Worm (Caenorhabditis elegans): Measurements from ENCODE around the gene sulp-4.

The sulp-4 gene

DNA sequence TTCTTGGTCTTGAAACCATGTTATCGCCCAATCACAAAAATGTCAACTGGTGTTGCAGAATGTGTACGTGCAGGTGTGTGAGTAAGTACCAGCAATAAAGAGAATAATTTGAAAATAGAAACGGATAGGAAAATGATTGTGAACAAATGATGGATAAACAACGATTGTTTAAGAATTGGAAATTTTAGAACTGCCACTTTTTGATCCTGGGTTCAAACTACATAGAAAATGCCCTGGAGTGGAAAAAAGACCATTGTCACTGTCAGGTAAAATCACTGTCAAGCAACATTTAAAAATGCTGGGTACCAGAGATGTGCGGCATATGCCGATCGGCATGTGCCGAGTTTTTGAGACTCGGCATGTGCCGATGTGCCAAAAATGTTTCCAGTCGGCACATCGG, 8.1 kb downstream of the sulp-4 start (continued):
- TF ChIP-seq nhr-76 (tag; optimal IDR thresholded peaks at IDR 0.05) (no peak), ztf-11 (tag; optimal IDR thresholded peaks at IDR 0.05) (no peak), vab-15 (tag; optimal IDR thresholded peaks at IDR 0.05) (no peak), unc-86 (tag; optimal IDR thresholded peaks at IDR 0.05) (no peak), nhr-85 (tag) (peak; percentile 69), ceh-90 (tag; optimal IDR thresholded peaks at IDR 0.05) (no peak), unc-130 (tag; optimal IDR thresholded peaks at IDR 0.05) (no peak), lin-35 (GFP tag; optimal IDR thresholded peaks at IDR 0.05) (peak in 1 of 2 experiments; percentile 6), C16A3.4 (tag; optimal IDR thresholded peaks at IDR 0.05) (no peak), hpl-2 (GFP tag; optimal IDR thresholded peaks at IDR 0.05) (no peak), isw-1 (GFP tag; IDR thresholded peaks at IDR 0.05) (no peak), skn-1 (tag; optimal IDR thresholded peaks at IDR 0.05) (no peak), blmp-1 (tag; optimal IDR thresholded peaks at IDR 0.05) (peak; percentile 8), nhr-237 (tag; optimal IDR thresholded peaks at IDR 0.05) (no peak), nhr-20 (tag; optimal IDR thresholded peaks at IDR 0.05) (peak; percentile 9), Y116A8C.19 (tag; optimal IDR thresholded peaks at IDR 0.05; ENCODE audit: borderline replicate concordance) (no peak), ceh-82 (tag; optimal IDR thresholded peaks at IDR 0.05) (no peak), nhr-19 (GFP tag; conservative IDR thresholded peaks at IDR 0.05) (peak; percentile 33; the same call in 1 of the 2 replicates), efl-3 (GFP tag; optimal IDR thresholded peaks at IDR 0.05) (no peak), jun-1 (tag; optimal IDR thresholded peaks at IDR 0.05) (no peak), ces-1 (GFP tag; optimal IDR thresholded peaks at IDR 0.05) (no peak), nhr-71 (tag; optimal IDR thresholded peaks at IDR 0.05) (peak; percentile 46), fos-1 (tag; optimal IDR thresholded peaks at IDR 0.05) (no peak), lin-13 (GFP tag; optimal IDR thresholded peaks at IDR 0.05) (no peak), snu-23 (GFP tag; optimal IDR thresholded peaks at IDR 0.05) (peak; percentile 35), sptf-1 (tag; optimal IDR thresholded peaks at IDR 0.05) (no peak), hlh-17 (GFP tag; optimal IDR thresholded peaks at IDR 0.05; ENCODE audit: borderline replicate concordance) (no peak), nhr-28 (tag; optimal IDR thresholded peaks at IDR 0.05) (no peak), mdl-1 (tag; optimal IDR thresholded peaks at IDR 0.05) (no peak), swsn-7 (tag; optimal IDR thresholded peaks at IDR 0.05) (no peak), sox-4 (tag; optimal IDR thresholded peaks at IDR 0.05) (no peak), ets-5 (GFP tag; IDR thresholded peaks at IDR 0.05) (no peak), lin-15B (tag; optimal IDR thresholded peaks at IDR 0.05) (no peak)

DNA sequence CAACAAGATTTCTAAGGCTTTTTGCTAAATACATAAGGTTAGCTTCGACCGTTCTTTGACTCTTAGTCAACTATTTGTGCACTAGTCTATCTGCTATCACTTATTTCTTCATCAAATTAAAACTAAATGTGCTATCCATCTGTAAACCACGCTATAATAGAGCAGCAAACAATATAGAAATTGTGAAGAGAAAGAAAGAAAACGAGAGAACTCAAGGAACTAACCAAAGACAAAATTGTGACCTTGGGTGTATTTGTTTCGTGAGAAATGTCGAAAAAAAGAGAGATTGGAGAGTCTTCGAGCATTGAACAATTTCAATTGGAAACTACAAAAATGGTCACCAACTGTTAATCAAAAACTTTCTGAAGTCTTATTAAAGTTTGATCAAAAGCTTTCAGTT, 9.9 kb downstream of the sulp-4 start:
- TF ChIP-seq xbp-1 (tag; optimal IDR thresholded peaks at IDR 0.05) = no peak
- TF ChIP-seq lir-3 (tag; optimal IDR thresholded peaks at IDR 0.05; ENCODE audit: poor library complexity) = no peak
- no peak for TF ChIP-seq alr-1 (tag; optimal IDR thresholded peaks at IDR 0.05; ENCODE audit: borderline replicate concordance)
- TF ChIP-seq elt-3 (tag; optimal IDR thresholded peaks at IDR 0.05) = no peak
- no peak for TF ChIP-seq ceh-8 (GFP tag; optimal IDR thresholded peaks at IDR 0.05)
- no peak for TF ChIP-seq dsc-1 (tag; optimal IDR thresholded peaks at IDR 0.05)
- TF ChIP-seq C34B4.2 (tag; optimal IDR thresholded peaks at IDR 0.05) = no peak
- TF ChIP-seq mdl-1 (tag; optimal IDR thresholded peaks at IDR 0.05) = peak in 1 of 2 experiments; percentile 0
- no peak for TF ChIP-seq unc-130 (tag; optimal IDR thresholded peaks at IDR 0.05)
- TF ChIP-seq unc-86 (tag; optimal IDR thresholded peaks at IDR 0.05) = no peak
- peak; percentile 42 for TF ChIP-seq nhr-85 (tag)
- no peak for TF ChIP-seq C04F5.9 (tag; optimal IDR thresholded peaks at IDR 0.05)
- no peak for TF ChIP-seq unc-30 (tag; optimal IDR thresholded peaks at IDR 0.05)
- no peak for TF ChIP-seq hpl-2 (GFP tag; optimal IDR thresholded peaks at IDR 0.05)
- TF ChIP-seq mab-9 (GFP tag; IDR thresholded peaks at IDR 0.05) = no peak
- no peak for TF ChIP-seq aly-2 (tag; optimal IDR thresholded peaks at IDR 0.05)
- no peak for TF ChIP-seq fos-1 (tag; optimal IDR thresholded peaks at IDR 0.05)
- TF ChIP-seq mef-2 (tag; optimal IDR thresholded peaks at IDR 0.05) = no peak
- TF ChIP-seq nhr-11 (tag; optimal IDR thresholded peaks at IDR 0.05) = no peak
- TF ChIP-seq unc-62 (GFP tag; optimal IDR thresholded peaks at IDR 0.05) = no peak
- no peak for TF ChIP-seq F16B12.6 (tag; optimal IDR thresholded peaks at IDR 0.05)
- no peak for TF ChIP-seq nhr-84 (tag; optimal IDR thresholded peaks at IDR 0.05)
- peak in 1 of 2 experiments; percentile 9 for TF ChIP-seq lsy-2 (tag; optimal IDR thresholded peaks at IDR 0.05)
- TF ChIP-seq tlp-1 (tag; optimal IDR thresholded peaks at IDR 0.05) = no peak
- TF ChIP-seq ceh-88 (GFP tag; IDR thresholded peaks at IDR 0.05) = no peak
- no peak for TF ChIP-seq lin-13 (GFP tag; optimal IDR thresholded peaks at IDR 0.05)
- TF ChIP-seq nhr-76 (tag; optimal IDR thresholded peaks at IDR 0.05) = no peak
- TF ChIP-seq sptf-1 (tag; optimal IDR thresholded peaks at IDR 0.05) = no peak
- no peak for TF ChIP-seq fkh-10 (GFP tag; optimal IDR thresholded peaks at IDR 0.05)
- TF ChIP-seq Y116A8C.19 (tag; optimal IDR thresholded peaks at IDR 0.05; ENCODE audit: borderline replicate concordance) = no peak

Measured in whole organism, L1 larva.